Worm (Caenorhabditis elegans) whole organism, L2 larva: ENCODE data around the gene R102.1.

Experiments
- F13H6.1 ChIP-seq: sonication (generic microtip); optimal IDR thresholded peaks from 2 replicates; lab custom pipeline; 2016; ENCODE audit warnings: missing genetic modification characterization, missing compliant biosample characterization
- R02D3.7 ChIP-seq: fragments of 150-350 bp; optimal IDR thresholded peaks from 2 replicates; lab custom pipeline; 2014; ENCODE audit warnings: missing biosample characterization, missing genetic modification characterization
- ceh-16 ChIP-seq: fragments of 150-350 bp; optimal IDR thresholded peaks from 2 replicates; lab custom pipeline; 2014; ENCODE audit warnings: missing biosample characterization, missing genetic modification characterization
- nhr-237 ChIP-seq: fragments of 150-350 bp; optimal IDR thresholded peaks from 2 replicates; lab custom pipeline; 2014; ENCODE audit warnings: missing biosample characterization, missing genetic modification characterization
- unc-39 ChIP-seq: fragments of 150-350 bp; optimal IDR thresholded peaks from 2 replicates; lab custom pipeline; 2014; ENCODE audit warnings: missing biosample characterization, missing genetic modification characterization
- unc-55 ChIP-seq: fragments of 150-350 bp; sonication (generic microtip); optimal IDR thresholded peaks from 3 replicates; lab custom pipeline; 2014; ENCODE audit warnings: missing biosample characterization, missing genetic modification reagents, missing genetic modification characterization

ce11 chrIV:10699660-10700059 is 13.8 kb downstream of the R102.1 start, which contains the start of gene R102.11:
- TF ChIP-seq unc-39 (tag; lab: Kevin White, UChicago) (no peak), F13H6.1 (tag; lab: Kevin White, UChicago) (no peak), ceh-16 (tag; lab: Kevin White, UChicago) (no peak), unc-55 (no peak), R02D3.7 (tag; lab: Kevin White, UChicago) (no peak), nhr-237 (tag; lab: Kevin White, UChicago) (no peak)
